Worm (Caenorhabditis elegans) whole organism, mixed stage, embryonic: Measurements from ENCODE around the gene ptb-1.

Experiments
- blmp-1 ChIP-seq: fragments of 150-350 bp; optimal IDR thresholded peaks from 2 replicates; lab custom pipeline; 2014; ENCODE audit warnings: missing biosample characterization, missing genetic modification characterization
- elt-1 ChIP-seq: sonication (generic microtip); optimal IDR thresholded peaks from 2 replicates; lab custom pipeline; 2017; ENCODE audit warnings: missing genetic modification characterization, mild to moderate bottlenecking, missing compliant biosample characterization, antibody characterized with exemption, moderate library complexity, borderline replicate concordance; ENCODE audit not compliant: insufficient read depth
- lsy-2 ChIP-seq: fragments of 150-350 bp; optimal IDR thresholded peaks from 2 replicates; lab custom pipeline; 2014; ENCODE audit warnings: missing biosample characterization, missing genetic modification characterization
- sptf-1 ChIP-seq: sonication (generic microtip); optimal IDR thresholded peaks from 2 replicates; lab custom pipeline; 2017; ENCODE audit warnings: mild to moderate bottlenecking, missing genetic modification characterization, moderate library complexity, missing compliant biosample characterization
- ztf-11 ChIP-seq: fragments of 150-350 bp; optimal IDR thresholded peaks from 2 replicates; lab custom pipeline; 2014; ENCODE audit warnings: missing biosample characterization, missing genetic modification characterization

ce11 chrII:10730702-10731101 is 55.3 kb downstream of the ptb-1 start:
- no peak for TF ChIP-seq sptf-1
- TF ChIP-seq elt-1 (tag; lab: Kevin White, UChicago): no peak
- no peak for TF ChIP-seq ztf-11 (tag; lab: Kevin White, UChicago)
- no peak for TF ChIP-seq lsy-2 (tag; lab: Kevin White, UChicago)
- TF ChIP-seq blmp-1 (tag; lab: Kevin White, UChicago): no peak
